Worm (Caenorhabditis elegans): ENCODE results near the gene acl-2.
A peak's percentile ranks its signal among the peaks of the same experiment; 100 is the strongest.

Gene acl-2

DNA sequence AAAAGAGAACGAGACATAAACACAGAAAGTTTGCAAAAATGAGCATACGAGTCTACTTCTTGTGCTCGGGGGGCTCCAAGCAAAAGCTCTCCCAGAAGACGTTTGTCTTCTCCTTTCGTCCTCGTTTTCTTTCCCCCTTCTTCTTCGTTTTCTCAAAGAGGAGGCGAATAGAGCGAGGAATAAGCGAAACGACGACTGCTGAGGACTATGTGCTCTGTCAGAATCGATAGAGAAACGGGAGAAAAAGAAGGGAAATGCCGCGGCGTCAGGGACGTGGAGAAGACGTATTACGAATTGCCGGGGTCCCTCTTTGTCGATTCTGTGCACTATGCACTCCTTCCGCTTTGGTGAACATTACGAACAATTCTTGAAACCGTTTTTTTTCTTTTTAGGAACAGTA is 52.5 kb downstream of the acl-2 start (continued):
- TF ChIP-seq Y53G8AR.9 (GFP tag; conservative IDR thresholded peaks at IDR 0.05) (0 out of 2 replicates have a peak, but pooled peaks have one; percentile 14), ztf-22 (GFP tag; optimal IDR thresholded peaks at IDR 0.05) (no peak), ZK185.1 (tag; optimal IDR thresholded peaks at IDR 0.05; ENCODE audit: poor library complexity, severe bottlenecking) (peak; percentile 21), tbp1 (GFP tag; optimal IDR thresholded peaks at IDR 0.05) (peak; percentile 20), chd-7 (tag; optimal IDR thresholded peaks at IDR 0.05) (peak; percentile 24), mcd-1 (GFP tag; IDR thresholded peaks at IDR 0.05) (peak; percentile 38; the same call in 1 of the 2 replicates), F10E7.11 (tag; optimal IDR thresholded peaks at IDR 0.05) (peak; percentile 33), attf-5 (GFP tag; optimal IDR thresholded peaks at IDR 0.05) (peak; percentile 28)
